Worm (Caenorhabditis elegans) whole organism, L1 larva: ENCODE results near the gene atg-16.1.

Experiments used
- C16A3.4 ChIP-seq: fragments of 150-350 bp; optimal IDR thresholded peaks from 2 replicates; lab custom pipeline; 2014; ENCODE audit warnings: missing biosample characterization, missing genetic modification characterization
- F16B12.6 ChIP-seq: fragments of 150-350 bp; optimal IDR thresholded peaks from 2 replicates; lab custom pipeline; 2014; ENCODE audit warnings: missing biosample characterization, missing genetic modification characterization
- ceh-8 ChIP-seq: fragments of 200-800 bp; sonication (Bioruptor generic); optimal IDR thresholded peaks from 2 replicates; lab custom pipeline; 2018; ENCODE audit warnings: mild to moderate bottlenecking, missing genetic modification characterization, moderate library complexity, missing compliant biosample characterization
- ceh-82 ChIP-seq, 3 experiments: fragments of 150-350 bp in 1 of 3; sonication (generic microtip) in 2 of 3; optimal IDR thresholded peaks; 2 replicates each; lab custom pipeline; 2014 to 2017; ENCODE audit warnings: missing biosample characterization in 3 of 3, missing genetic modification characterization in 3 of 3
- dpl-1 ChIP-seq, 3 experiments: fragments of 150-350 bp in 2 of 3; sonication (generic microtip) in 1 of 3; optimal IDR thresholded peaks; 2 replicates each; lab custom pipeline; 2014 to 2017; ENCODE audit warnings: missing biosample characterization in 3 of 3, missing genetic modification characterization in 3 of 3, missing genetic modification reagents in 3 of 3
- dsc-1 ChIP-seq: sonication (generic microtip); optimal IDR thresholded peaks from 2 replicates; lab custom pipeline; 2016; ENCODE audit warnings: mild to moderate bottlenecking, missing genetic modification characterization, missing compliant biosample characterization
- efl-1 ChIP-seq, 4 experiments: fragments of 150-350 bp; optimal IDR thresholded peaks in 3 of 4; peaks in 1 of 4; 1 replicate in 1 of 4; 2 replicates in 3 of 4; lab custom pipeline; 2014; ENCODE audit warnings: missing biosample characterization in 2 of 4, missing genetic modification characterization in 2 of 4, missing genetic modification reagents in 2 of 4
- egl-13 ChIP-seq: sonication (generic microtip); optimal IDR thresholded peaks from 2 replicates; lab custom pipeline; 2016; ENCODE audit warnings: missing genotype, missing genetic modification reagents, missing genetic modification characterization, missing compliant biosample characterization
- egl-27 ChIP-seq, 2 experiments: fragments of 150-350 bp in 1 of 2; sonication (generic microtip); optimal IDR thresholded peaks; 3 replicates each; lab custom pipeline; 2017 to 2018; ENCODE audit warnings: missing biosample characterization in 2 of 2, missing genetic modification characterization in 2 of 2, missing genetic modification reagents in 2 of 2
- elt-2 ChIP-seq: sonication (generic microtip); optimal IDR thresholded peaks from 2 replicates; lab custom pipeline; 2016; ENCODE audit warnings: missing genetic modification characterization, mild to moderate bottlenecking, inconsistent platforms, missing compliant biosample characterization, missing genetic modification reagents
- fkh-10 ChIP-seq: sonication (generic microtip); optimal IDR thresholded peaks from 2 replicates; lab custom pipeline; 2017; ENCODE audit warnings: missing biosample characterization, missing genetic modification reagents, missing genetic modification characterization
- fkh-8 ChIP-seq: sonication (generic microtip); optimal IDR thresholded peaks from 2 replicates; lab custom pipeline; 2016; ENCODE audit warnings: mild to moderate bottlenecking, missing genetic modification characterization, missing compliant biosample characterization
- grh-1 ChIP-seq: fragments of 200-800 bp; sonication (Bioruptor generic); IDR thresholded peaks from 2 replicates; pipeline ENCODE4 v1.3.6; 2022; ENCODE audit warnings: missing genetic modification reagents, missing genetic modification characterization, missing compliant biosample characterization
- hlh-4 ChIP-seq: sonication (generic microtip); optimal IDR thresholded peaks from 2 replicates; lab custom pipeline; 2016; ENCODE audit warnings: mild to moderate bottlenecking, missing genetic modification characterization, missing compliant biosample characterization
- hpl-2 ChIP-seq: fragments of 150-350 bp; optimal IDR thresholded peaks from 2 replicates; lab custom pipeline; 2014; ENCODE audit warnings: missing biosample characterization, missing genetic modification reagents, missing genetic modification characterization
- irx-1 ChIP-seq: sonication (generic microtip); optimal IDR thresholded peaks from 2 replicates; lab custom pipeline; 2016; ENCODE audit warnings: missing genetic modification characterization, missing compliant biosample characterization
- isw-1 ChIP-seq: fragments of 200-800 bp; sonication (Bioruptor generic); IDR thresholded peaks from 2 replicates; pipeline ENCODE4 v1.3.6; 2022; ENCODE audit warnings: missing genetic modification characterization, missing compliant biosample characterization
- jun-1 ChIP-seq: fragments of 150-350 bp; optimal IDR thresholded peaks from 2 replicates; lab custom pipeline; 2014; ENCODE audit warnings: missing biosample characterization, missing genetic modification reagents, missing genetic modification characterization
- lin-13 ChIP-seq: fragments of 150-350 bp; optimal IDR thresholded peaks from 2 replicates; lab custom pipeline; 2014; ENCODE audit warnings: missing biosample characterization, missing genetic modification reagents, missing genetic modification characterization
- lin-14 ChIP-seq: fragments of 200-800 bp; sonication (Bioruptor generic); optimal IDR thresholded peaks from 2 replicates; lab custom pipeline; 2018; ENCODE audit warnings: mild to moderate bottlenecking, missing genetic modification characterization, moderate library complexity, missing compliant biosample characterization
- lin-35 ChIP-seq, 2 experiments: fragments of 150-350 bp; optimal IDR thresholded peaks; 2 replicates each; lab custom pipeline; 2014; ENCODE audit warnings: missing biosample characterization in 2 of 2, missing genetic modification characterization in 2 of 2, missing genetic modification reagents in 2 of 2
- lir-3 ChIP-seq: sonication (generic microtip); optimal IDR thresholded peaks from 2 replicates; lab custom pipeline; 2016; ENCODE audit warnings: mild to moderate bottlenecking, missing genetic modification characterization, moderate library complexity, missing compliant biosample characterization; ENCODE audit not compliant: poor library complexity
- lsy-2 ChIP-seq, 2 experiments: fragments of 150-350 bp; optimal IDR thresholded peaks; 2 replicates each; lab custom pipeline; 2014; ENCODE audit warnings: missing biosample characterization in 2 of 2, missing genetic modification characterization in 2 of 2
- mab-9 ChIP-seq: fragments of 200-800 bp; sonication (Bioruptor generic); IDR thresholded peaks from 2 replicates; pipeline ENCODE4 v1.3.6; 2022; ENCODE audit warnings: missing genetic modification reagents, missing genetic modification characterization, missing compliant biosample characterization
- mdl-1 ChIP-seq, 2 experiments: fragments of 150-350 bp; optimal IDR thresholded peaks; 2 replicates each; lab custom pipeline; 2014 to 2017; ENCODE audit warnings: missing biosample characterization in 2 of 2, missing genetic modification characterization in 2 of 2, inconsistent platforms in 1 of 2
- mep-1 ChIP-seq: fragments of 150-350 bp; optimal IDR thresholded peaks from 2 replicates; lab custom pipeline; 2014; ENCODE audit warnings: missing biosample characterization, missing genetic modification characterization
- nhr-19 ChIP-seq: fragments of 200-800 bp; sonication (Bioruptor generic); conservative IDR thresholded peaks from 2 replicates; pipeline ENCODE4 v1.3.6; 2022; ENCODE audit warnings: missing genetic modification characterization, missing compliant biosample characterization
- nhr-20 ChIP-seq: sonication (generic microtip); optimal IDR thresholded peaks from 2 replicates; lab custom pipeline; 2016; ENCODE audit warnings: mild to moderate bottlenecking, missing genetic modification characterization, missing compliant biosample characterization
- nhr-237 ChIP-seq: fragments of 150-350 bp; optimal IDR thresholded peaks from 2 replicates; lab custom pipeline; 2014; ENCODE audit warnings: missing biosample characterization, missing genetic modification characterization
- nhr-47 ChIP-seq: sonication (generic microtip); optimal IDR thresholded peaks from 2 replicates; lab custom pipeline; 2016; ENCODE audit warnings: mild to moderate bottlenecking, missing genetic modification characterization, moderate library complexity, missing compliant biosample characterization
- nhr-71 ChIP-seq: sonication (generic microtip); optimal IDR thresholded peaks from 2 replicates; lab custom pipeline; 2016; ENCODE audit warnings: mild to moderate bottlenecking, missing genetic modification characterization, moderate library complexity, missing compliant biosample characterization
- nhr-77 ChIP-seq: fragments of 150-350 bp; optimal IDR thresholded peaks from 2 replicates; lab custom pipeline; 2014; ENCODE audit warnings: missing biosample characterization, missing genetic modification characterization
- nhr-85 ChIP-seq: sonication (generic microtip); peaks from one replicate; lab custom pipeline; 2016; ENCODE audit warnings: missing genetic modification characterization, inconsistent platforms, missing compliant biosample characterization
- nhr-90 ChIP-seq: sonication (generic microtip); optimal IDR thresholded peaks from 2 replicates; lab custom pipeline; 2016; ENCODE audit warnings: mild to moderate bottlenecking, missing genetic modification characterization, missing compliant biosample characterization; ENCODE audit not compliant: poor library complexity
- pag-3 ChIP-seq: sonication (generic microtip); optimal IDR thresholded peaks from 2 replicates; lab custom pipeline; 2017; ENCODE audit warnings: missing genetic modification characterization, mild to moderate bottlenecking, missing compliant biosample characterization, antibody characterized with exemption, borderline replicate concordance; ENCODE audit not compliant: insufficient read depth
- rnt-1 ChIP-seq: sonication (generic microtip); optimal IDR thresholded peaks from 2 replicates; lab custom pipeline; 2016; ENCODE audit warnings: mild to moderate bottlenecking, missing genetic modification characterization, moderate library complexity, missing compliant biosample characterization
- skn-1 ChIP-seq: fragments of 150-350 bp; optimal IDR thresholded peaks from 2 replicates; lab custom pipeline; 2014; ENCODE audit warnings: missing biosample characterization, missing genetic modification characterization
- snu-23 ChIP-seq: sonication (generic microtip); optimal IDR thresholded peaks from 2 replicates; lab custom pipeline; 2016; ENCODE audit warnings: missing genetic modification characterization, missing compliant biosample characterization
- sox-4 ChIP-seq: sonication (generic microtip); optimal IDR thresholded peaks from 2 replicates; lab custom pipeline; 2016; ENCODE audit warnings: missing genetic modification characterization, missing compliant biosample characterization
- sup-37 ChIP-seq: fragments of 200-800 bp; sonication (Bioruptor generic); optimal IDR thresholded peaks from 2 replicates; lab custom pipeline; 2018; ENCODE audit warnings: mild to moderate bottlenecking, missing genetic modification characterization, missing compliant biosample characterization
- swsn-7 ChIP-seq: sonication (generic microtip); optimal IDR thresholded peaks from 2 replicates; lab custom pipeline; 2016; ENCODE audit warnings: missing genetic modification characterization, missing compliant biosample characterization
- tbx-2 ChIP-seq: sonication (generic microtip); optimal IDR thresholded peaks from 2 replicates; lab custom pipeline; 2016; ENCODE audit warnings: missing genetic modification characterization, missing compliant biosample characterization
- tlp-1 ChIP-seq: fragments of 150-350 bp; optimal IDR thresholded peaks from 2 replicates; lab custom pipeline; 2014; ENCODE audit warnings: missing biosample characterization, missing genetic modification characterization
- unc-130 ChIP-seq: fragments of 150-350 bp; optimal IDR thresholded peaks from 2 replicates; lab custom pipeline; 2017; ENCODE audit warnings: missing biosample characterization, missing genetic modification characterization, inconsistent platforms
- vab-15 ChIP-seq: sonication (generic microtip); optimal IDR thresholded peaks from 2 replicates; lab custom pipeline; 2017; ENCODE audit warnings: missing genotype, mild to moderate bottlenecking, missing genetic modification characterization, missing compliant biosample characterization
- xbp-1 ChIP-seq: sonication (generic microtip); optimal IDR thresholded peaks from 2 replicates; lab custom pipeline; 2016; ENCODE audit warnings: missing genetic modification characterization, missing compliant biosample characterization
- ztf-11 ChIP-seq, 2 experiments: sonication (generic microtip); optimal IDR thresholded peaks; 2 replicates each; lab custom pipeline; 2016 to 2017; ENCODE audit warnings: missing genetic modification characterization in 2 of 2, missing biosample characterization in 1 of 2, missing compliant biosample characterization in 1 of 2

atg-16.1 gene

ce11 chrX:4444073-4444472, 18.2 kb downstream of the atg-16.1 start:
- peak; percentile 38 for TF ChIP-seq unc-130
- peak; percentile 15; the same call in 1 of the 2 replicates for TF ChIP-seq grh-1 (GFP tag; lab: Robert Waterston, UW)
- peak; percentile 4 for TF ChIP-seq F16B12.6 (tag; lab: Kevin White, UChicago)
- TF ChIP-seq mdl-1 (tag; optimal IDR thresholded peaks at IDR 0.05; lab: Kevin White, UChicago) = peak in 1 of 2 experiments; percentile 75
- no peak for TF ChIP-seq ceh-8
- no peak for TF ChIP-seq isw-1
- no peak for TF ChIP-seq jun-1 (tag; lab: Kevin White, UChicago)
- no peak for TF ChIP-seq egl-13 (tag; lab: Kevin White, UChicago)
- TF ChIP-seq lin-35 (GFP tag; optimal IDR thresholded peaks at IDR 0.05; lab: Kevin White, UChicago) = peak; percentile 21 to 56
- TF ChIP-seq nhr-77 (tag; lab: Kevin White, UChicago) = peak; percentile 20
- peak; percentile 67 for TF ChIP-seq mep-1
- peak; percentile 64 for TF ChIP-seq nhr-85 (tag; lab: Kevin White, UChicago)
- peak; percentile 31 for TF ChIP-seq tbx-2
- peak; percentile 15 for TF ChIP-seq fkh-8 (tag; lab: Kevin White, UChicago)
- TF ChIP-seq rnt-1 = peak; percentile 71
- TF ChIP-seq vab-15 (tag; lab: Kevin White, UChicago) = no peak
- no peak for TF ChIP-seq lir-3
- TF ChIP-seq lin-13 (GFP tag; lab: Kevin White, UChicago) = no peak
- peak; percentile 44 for TF ChIP-seq dsc-1
- TF ChIP-seq irx-1 (tag; lab: Kevin White, UChicago) = peak; percentile 35
- TF ChIP-seq elt-2 (tag; lab: Kevin White, UChicago) = no peak
- no peak for TF ChIP-seq hlh-4 (tag; lab: Kevin White, UChicago)
- no peak for TF ChIP-seq sup-37 (GFP tag; lab: Kevin White, UChicago)
- peak; percentile 9 for TF ChIP-seq skn-1 (tag; lab: Kevin White, UChicago)
- TF ChIP-seq hpl-2 = no peak
- peak; percentile 40 to 42 for TF ChIP-seq lsy-2 (tag; optimal IDR thresholded peaks at IDR 0.05; lab: Kevin White, UChicago)
- no peak for TF ChIP-seq mab-9 (GFP tag; lab: Robert Waterston, UW)
- TF ChIP-seq lin-14 (GFP tag; lab: Kevin White, UChicago) = peak; percentile 53
- peak; percentile 61 for TF ChIP-seq nhr-90 (tag; lab: Kevin White, UChicago)
- TF ChIP-seq nhr-20 (tag; lab: Kevin White, UChicago) = peak; percentile 56
- peak; percentile 72 for TF ChIP-seq snu-23
- no peak for TF ChIP-seq sox-4 (tag; lab: Kevin White, UChicago)
- peak; percentile 67 for TF ChIP-seq nhr-71 (tag; lab: Kevin White, UChicago)
- no peak for TF ChIP-seq nhr-237 (tag; lab: Kevin White, UChicago)
- peak; percentile 42 for TF ChIP-seq C16A3.4 (tag; lab: Kevin White, UChicago)
- peak; percentile 62 for TF ChIP-seq nhr-19 (GFP tag; lab: Robert Waterston, UW)
- no peak for TF ChIP-seq ztf-11 (tag; optimal IDR thresholded peaks at IDR 0.05; lab: Kevin White, UChicago)
- peak in 1 of 3 experiments; percentile 5 for TF ChIP-seq dpl-1 (GFP tag; optimal IDR thresholded peaks at IDR 0.05; lab: Kevin White, UChicago)
- no peak for TF ChIP-seq pag-3 (tag; lab: Kevin White, UChicago)
- peak; percentile 50 for TF ChIP-seq xbp-1 (tag; lab: Kevin White, UChicago)
- TF ChIP-seq tlp-1 = no peak
- TF ChIP-seq fkh-10 = no peak
- peak; percentile 10 to 24 (median 19) for TF ChIP-seq ceh-82 (tag; optimal IDR thresholded peaks at IDR 0.05; lab: Kevin White, UChicago)
- no peak for TF ChIP-seq egl-27 (tag; optimal IDR thresholded peaks at IDR 0.05; lab: Kevin White, UChicago)
- TF ChIP-seq nhr-47 = peak; percentile 67
- TF ChIP-seq swsn-7 = peak; percentile 63
- TF ChIP-seq efl-1 (optimal IDR thresholded peaks at IDR 0.05; lab: Kevin White, UChicago) = peak; percentile 2 to 11
- TF ChIP-seq efl-1 (GFP tag; optimal IDR thresholded peaks at IDR 0.05 in 1 of 2; lab: Kevin White, UChicago) = peak in 1 of 2 experiments; percentile 83
